Worm (Caenorhabditis elegans): Measurements from ENCODE around the gene W04G3.12.

The W04G3.12 gene

ce11 chrX:11076491-11076890 lies at the start of gene W04G3.12:
Gene W04G3.12, minus strand, starts transcription at chrX:11076801.
- TF ChIP-seq unc-62 (GFP tag; optimal IDR thresholded peaks at IDR 0.05): no peak

DNA sequence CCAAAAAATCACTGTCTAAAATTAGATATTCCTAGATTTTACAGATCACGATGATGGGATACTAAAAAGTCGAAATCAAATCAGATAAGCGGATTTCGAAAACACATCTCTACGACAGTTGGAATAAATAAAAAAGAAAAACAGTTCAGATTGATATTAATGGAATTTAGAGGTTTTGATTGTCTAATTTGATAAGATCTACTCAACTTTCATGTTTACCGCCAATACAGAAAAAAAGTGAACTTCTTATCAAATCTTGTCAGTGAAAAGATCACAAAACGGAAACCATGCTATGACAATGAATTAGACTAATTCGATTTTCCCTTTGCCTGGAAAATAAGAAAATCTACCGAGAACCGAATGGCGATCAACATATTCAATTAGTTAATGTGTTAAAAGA lies 49.7 kb upstream of the W04G3.12 start:
- TF ChIP-seq unc-62 (GFP tag; optimal IDR thresholded peaks at IDR 0.05): no peak

- TF ChIP-seq unc-62 (GFP tag; optimal IDR thresholded peaks at IDR 0.05): no peak
Observed at ce11 chrX:11125520-11125919, 48.9 kb upstream of the W04G3.12 start, which contains the start of gene alr-1. Gene alr-1, minus strand, starts transcription at chrX:11125620.

- TF ChIP-seq unc-62 (GFP tag; optimal IDR thresholded peaks at IDR 0.05): no peak
Observed at ce11 chrX:11123998-11124397, 47.4 kb upstream of the W04G3.12 start.

DNA sequence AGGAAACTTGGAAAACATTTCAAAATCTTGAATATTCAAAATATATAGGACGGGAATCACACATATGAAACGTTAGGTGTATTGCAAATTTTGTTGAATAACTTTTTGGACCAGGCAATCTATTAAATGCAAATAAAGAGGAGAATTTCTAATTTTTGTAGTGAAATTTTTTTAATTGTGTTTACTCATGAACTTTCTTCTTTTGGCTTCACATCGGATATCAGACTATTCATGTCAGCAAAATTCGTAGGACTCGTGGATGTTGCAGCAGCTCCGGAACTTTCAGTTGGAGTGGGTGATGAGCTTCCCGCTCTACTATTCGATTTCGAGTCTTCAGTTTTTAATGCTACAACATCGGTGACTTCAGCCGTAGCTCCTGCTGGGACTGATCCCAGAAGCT lies 45.8 kb upstream of the W04G3.12 start:
- no peak for TF ChIP-seq unc-62 (GFP tag; optimal IDR thresholded peaks at IDR 0.05)

DNA sequence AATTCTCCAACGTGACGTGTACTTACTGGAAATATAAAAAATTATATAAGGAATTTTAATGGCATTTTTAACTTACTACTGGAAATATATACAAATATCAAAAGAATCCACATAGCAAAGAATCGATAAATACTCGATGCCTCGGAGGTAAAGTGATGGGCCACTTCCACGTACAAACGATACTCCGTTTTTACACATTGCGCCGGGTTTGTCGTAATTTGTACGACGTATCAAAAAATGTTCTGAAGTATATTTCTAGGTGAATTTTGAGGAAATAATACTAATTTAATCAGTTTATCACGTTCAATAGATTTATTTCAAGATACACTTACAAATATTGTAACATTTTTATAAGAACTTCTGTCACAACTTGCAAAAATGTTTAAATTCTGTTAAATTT lies 44.2 kb upstream of the W04G3.12 start, which contains the start of gene R08B4.3:
TSS of gene R08B4.3 (minus strand) at position 198 of the 400 bp plus-strand sequence.
- no peak for TF ChIP-seq unc-62 (GFP tag; optimal IDR thresholded peaks at IDR 0.05)

DNA sequence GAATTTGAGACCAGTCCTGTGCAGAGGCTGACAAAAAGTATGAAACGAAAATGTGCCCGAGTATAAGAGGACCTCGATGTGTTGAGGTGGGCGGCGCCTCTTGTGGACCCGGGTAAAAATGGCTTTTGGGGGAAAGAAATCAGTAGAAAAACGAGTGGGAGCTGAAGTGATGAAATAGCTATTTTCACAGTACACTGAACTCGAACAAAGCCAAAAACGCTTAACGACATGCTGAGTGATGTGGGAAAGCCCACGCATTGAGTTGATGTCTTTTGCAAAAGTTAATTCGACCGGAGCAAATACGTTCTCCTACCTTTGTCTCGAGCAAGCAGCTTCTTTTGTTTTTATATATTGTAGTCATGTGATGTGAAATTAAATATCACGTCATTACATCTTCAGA lies 40.1 kb upstream of the W04G3.12 start, which contains the start of gene nlp-66:
TSS of gene nlp-66 (minus strand) at position 101 of the 400 bp plus-strand sequence.
- TF ChIP-seq unc-62 (GFP tag; optimal IDR thresholded peaks at IDR 0.05): no peak

- TF ChIP-seq unc-62 (GFP tag; optimal IDR thresholded peaks at IDR 0.05): no peak
Observed at ce11 chrX:11114420-11114819, 37.8 kb upstream of the W04G3.12 start.

ce11 chrX:11109200-11109599 lies 32.6 kb upstream of the W04G3.12 start, which contains the start of gene grd-1:
Gene grd-1, plus strand, starts transcription at chrX:11109440.
- TF ChIP-seq unc-62 (GFP tag; optimal IDR thresholded peaks at IDR 0.05): no peak

- no peak for TF ChIP-seq unc-62 (GFP tag; optimal IDR thresholded peaks at IDR 0.05)
Observed at ce11 chrX:11107076-11107475, 30.5 kb upstream of the W04G3.12 start, which contains the start of gene clc-17. Gene clc-17, plus strand, starts transcription at chrX:11107376.

DNA sequence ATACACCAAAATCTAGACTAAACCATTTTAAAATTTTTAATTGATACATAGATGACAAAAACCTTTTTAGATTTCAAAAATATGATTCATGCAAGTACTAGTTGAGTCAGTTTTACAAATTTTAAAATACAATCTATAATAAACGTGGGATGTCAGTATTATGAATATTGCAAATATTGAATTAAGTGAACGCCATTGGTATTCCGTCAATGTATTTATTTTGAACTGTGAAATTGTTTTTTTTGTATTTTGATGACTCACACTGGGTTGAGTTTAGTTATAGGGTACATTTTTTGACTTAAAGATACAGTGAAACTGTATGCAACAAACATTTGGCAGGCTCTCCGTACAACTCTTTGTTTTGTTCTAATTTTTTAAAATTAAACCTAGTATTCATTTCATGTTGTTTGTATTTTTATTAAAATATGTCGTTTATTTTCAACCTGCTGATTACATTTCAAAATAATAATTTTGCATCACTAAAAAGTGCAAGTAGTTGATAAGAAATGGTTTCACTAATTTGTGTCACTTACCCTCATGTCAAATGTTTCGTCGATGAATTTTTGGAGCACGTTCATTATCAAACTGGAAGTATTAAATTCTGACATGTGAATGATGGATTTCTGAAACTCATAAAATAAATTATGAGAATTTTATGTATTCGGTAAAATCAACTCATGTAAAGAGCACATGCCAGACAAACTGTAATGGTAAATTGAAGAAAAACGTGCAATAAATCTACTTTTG lies 28.5 kb upstream of the W04G3.12 start, which contains the start of gene W02H3.1:
TSS of gene W02H3.1 (minus strand) at position 578 of the 747 bp plus-strand sequence.
- TF ChIP-seq unc-62 (GFP tag; optimal IDR thresholded peaks at IDR 0.05): no peak

ce11 chrX:11103173-11103572 lies 26.6 kb upstream of the W04G3.12 start:
- no peak for TF ChIP-seq unc-62 (GFP tag; optimal IDR thresholded peaks at IDR 0.05)

ce11 chrX:11098086-11098485 lies 21.5 kb upstream of the W04G3.12 start, which contains the start of gene W02H3.3:
Gene W02H3.3, minus strand, starts transcription at chrX:11098186.
- no peak for TF ChIP-seq unc-62 (GFP tag; optimal IDR thresholded peaks at IDR 0.05)

- no peak for TF ChIP-seq unc-62 (GFP tag; optimal IDR thresholded peaks at IDR 0.05)
Observed at ce11 chrX:11097343-11097742, 20.7 kb upstream of the W04G3.12 start.

DNA sequence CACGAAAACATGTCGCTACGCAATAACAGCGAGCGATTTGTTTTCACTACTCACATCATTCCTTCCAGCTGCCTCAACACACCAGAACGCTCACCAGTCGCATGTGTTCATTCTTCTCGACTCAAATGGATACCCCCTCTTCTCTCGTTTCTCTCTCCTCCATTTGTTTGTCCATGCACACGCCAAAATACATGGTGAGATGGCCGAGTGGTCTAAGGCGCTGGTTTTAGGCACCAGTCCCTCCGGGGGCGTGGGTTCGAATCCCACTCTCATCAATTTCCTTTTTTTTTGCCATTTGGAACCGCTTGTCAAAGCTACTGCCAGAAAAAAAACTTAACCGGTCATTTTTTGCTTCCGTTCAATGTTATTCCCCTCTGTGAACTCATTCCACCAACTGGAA lies 18.9 kb upstream of the W04G3.12 start:
- TF ChIP-seq unc-62 (GFP tag; optimal IDR thresholded peaks at IDR 0.05): no peak

- peak; percentile 69 for TF ChIP-seq unc-62 (GFP tag; optimal IDR thresholded peaks at IDR 0.05)
Observed at ce11 chrX:11093985-11094593, 17.5 kb upstream of the W04G3.12 start.

DNA sequence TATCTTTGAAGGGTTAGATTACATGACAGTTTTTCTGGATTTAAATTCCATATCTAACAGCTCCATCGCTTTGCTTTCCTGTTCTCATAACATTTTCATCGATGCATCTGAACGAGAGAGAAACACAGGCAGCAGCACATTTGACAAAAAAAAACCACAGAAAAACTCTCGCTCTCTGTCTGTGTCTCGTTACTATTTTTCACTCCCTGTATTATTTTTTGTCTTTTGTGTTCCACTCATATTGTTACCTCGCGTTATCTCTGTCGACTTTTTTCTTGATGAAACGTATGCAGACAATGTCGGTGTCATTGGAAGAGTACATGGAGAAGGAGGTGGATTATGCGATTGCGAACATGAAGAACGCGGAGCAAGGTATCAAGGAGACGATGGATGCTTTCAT lies 12.4 kb upstream of the W04G3.12 start, which contains the start of gene W04G3.11:
TSS of gene W04G3.11 (plus strand) at position 244 of the 400 bp plus-strand sequence.
- TF ChIP-seq unc-62 (GFP tag; optimal IDR thresholded peaks at IDR 0.05): no peak
